Worm (Caenorhabditis elegans) whole organism, L2 larva: Measurements from ENCODE around the gene C23G10.2.
A peak's percentile ranks its signal among the peaks of the same experiment; 100 is the strongest.

Experiments
- C34F6.9 ChIP-seq: fragments of 150-350 bp; optimal IDR thresholded peaks from 2 replicates; lab custom pipeline; 2014; ENCODE audit warnings: missing biosample characterization, missing genetic modification characterization
- F13H6.1 ChIP-seq: sonication (generic microtip); optimal IDR thresholded peaks from 2 replicates; lab custom pipeline; 2016; ENCODE audit warnings: missing genetic modification characterization, missing compliant biosample characterization
- R02D3.7 ChIP-seq: fragments of 150-350 bp; optimal IDR thresholded peaks from 2 replicates; lab custom pipeline; 2014; ENCODE audit warnings: missing biosample characterization, missing genetic modification characterization
- Y55F3AM.14 ChIP-seq: fragments of 200-800 bp; sonication (Bioruptor generic); optimal IDR thresholded peaks from 2 replicates; lab custom pipeline; 2018; ENCODE audit warnings: mild to moderate bottlenecking, missing genetic modification characterization, missing compliant biosample characterization
- ZK546.5 ChIP-seq: sonication (generic microtip); optimal IDR thresholded peaks from 2 replicates; lab custom pipeline; 2017; ENCODE audit warnings: missing biosample characterization, missing genetic modification characterization
- alr-1 ChIP-seq: fragments of 150-350 bp; optimal IDR thresholded peaks from 2 replicates; lab custom pipeline; 2014; ENCODE audit warnings: missing biosample characterization, missing genetic modification characterization
- aly-2 ChIP-seq: fragments of 150-350 bp; optimal IDR thresholded peaks from 2 replicates; lab custom pipeline; 2014; ENCODE audit warnings: missing biosample characterization, missing genetic modification characterization
- ama-1 ChIP-seq: fragments of 150-350 bp; optimal IDR thresholded peaks from 2 replicates; lab custom pipeline; 2018; ENCODE audit warnings: inconsistent platforms
- blmp-1 ChIP-seq: sonication (generic microtip); optimal IDR thresholded peaks from 2 replicates; lab custom pipeline; 2017; ENCODE audit warnings: missing genetic modification characterization, mild to moderate bottlenecking, missing compliant biosample characterization, antibody characterized with exemption, moderate library complexity; ENCODE audit not compliant: insufficient read depth
- ceh-16 ChIP-seq: fragments of 150-350 bp; optimal IDR thresholded peaks from 2 replicates; lab custom pipeline; 2014; ENCODE audit warnings: missing biosample characterization, missing genetic modification characterization
- ceh-82 ChIP-seq: fragments of 150-350 bp; optimal IDR thresholded peaks from 2 replicates; lab custom pipeline; 2014; ENCODE audit warnings: missing biosample characterization, missing genetic modification characterization
- crh-2 ChIP-seq: sonication (generic microtip); optimal IDR thresholded peaks from 2 replicates; lab custom pipeline; 2017; ENCODE audit warnings: missing biosample characterization, missing genetic modification characterization
- egl-27 ChIP-seq: sonication (generic microtip); optimal IDR thresholded peaks from 3 replicates; lab custom pipeline; 2017; ENCODE audit warnings: missing biosample characterization, missing genetic modification reagents, missing genetic modification characterization
- elt-1 ChIP-seq: fragments of 150-350 bp; optimal IDR thresholded peaks from 2 replicates; lab custom pipeline; 2014; ENCODE audit warnings: missing biosample characterization, missing genetic modification characterization
- elt-3 ChIP-seq: sonication (generic microtip); optimal IDR thresholded peaks from 2 replicates; lab custom pipeline; 2017; ENCODE audit warnings: missing biosample characterization, missing genetic modification characterization
- fos-1 ChIP-seq: fragments of 150-350 bp; optimal IDR thresholded peaks from 2 replicates; lab custom pipeline; 2014; ENCODE audit warnings: missing biosample characterization, missing genetic modification characterization
- gmeb-1 ChIP-seq: fragments of 150-350 bp; optimal IDR thresholded peaks from 2 replicates; lab custom pipeline; 2014; ENCODE audit warnings: missing biosample characterization, missing genetic modification characterization
- lin-11 ChIP-seq: fragments of 150-350 bp; sonication (generic microtip); optimal IDR thresholded peaks from 2 replicates; lab custom pipeline; 2014; ENCODE audit warnings: missing biosample characterization, missing genetic modification characterization, inconsistent platforms, mixed read lengths
- lin-13 ChIP-seq: fragments of 150-350 bp; optimal IDR thresholded peaks from 2 replicates; lab custom pipeline; 2014; ENCODE audit warnings: missing biosample characterization, missing genetic modification reagents, missing genetic modification characterization
- lin-39 ChIP-seq: fragments of 150-350 bp; optimal IDR thresholded peaks from 2 replicates; lab custom pipeline; 2014; ENCODE audit warnings: missing biosample characterization, missing genetic modification reagents, missing genetic modification characterization
- lsy-2 ChIP-seq, 2 experiments: fragments of 150-350 bp in 1 of 2; sonication (generic microtip) in 1 of 2; optimal IDR thresholded peaks; 2 replicates each; lab custom pipeline; 2014 to 2017; ENCODE audit warnings: missing biosample characterization in 2 of 2, missing genetic modification characterization in 2 of 2
- mab-5 ChIP-seq: fragments of 150-350 bp; optimal IDR thresholded peaks from 2 replicates; lab custom pipeline; 2014; ENCODE audit warnings: missing biosample characterization, missing genetic modification characterization
- mbf-1 ChIP-seq: sonication (generic microtip); optimal IDR thresholded peaks from 2 replicates; lab custom pipeline; 2017; ENCODE audit warnings: missing biosample characterization, missing genetic modification characterization
- mdl-1 ChIP-seq, 2 experiments: fragments of 150-350 bp in 1 of 2; sonication (generic microtip) in 1 of 2; optimal IDR thresholded peaks; 2 replicates each; lab custom pipeline; 2017; ENCODE audit warnings: missing biosample characterization in 2 of 2, missing genetic modification characterization in 2 of 2
- nhr-11 ChIP-seq: fragments of 150-350 bp; optimal IDR thresholded peaks from 2 replicates; lab custom pipeline; 2014; ENCODE audit warnings: missing biosample characterization, missing genetic modification characterization
- nhr-12 ChIP-seq: fragments of 150-350 bp; optimal IDR thresholded peaks from 2 replicates; lab custom pipeline; 2014; ENCODE audit warnings: missing biosample characterization, missing genetic modification characterization
- nhr-129 ChIP-seq: fragments of 150-350 bp; optimal IDR thresholded peaks from 2 replicates; lab custom pipeline; 2014; ENCODE audit warnings: missing biosample characterization, missing genetic modification characterization
- nhr-21 ChIP-seq: fragments of 150-350 bp; optimal IDR thresholded peaks from 2 replicates; lab custom pipeline; 2014; ENCODE audit warnings: missing biosample characterization, missing genetic modification characterization
- nhr-23 ChIP-seq: fragments of 150-350 bp; optimal IDR thresholded peaks from 2 replicates; lab custom pipeline; 2014; ENCODE audit warnings: missing biosample characterization, missing genetic modification reagents, missing genetic modification characterization
- nhr-237 ChIP-seq: fragments of 150-350 bp; optimal IDR thresholded peaks from 2 replicates; lab custom pipeline; 2014; ENCODE audit warnings: missing biosample characterization, missing genetic modification characterization
- nhr-25 ChIP-seq: fragments of 150-350 bp; sonication (generic microtip); optimal IDR thresholded peaks from 3 replicates; lab custom pipeline; 2014; ENCODE audit warnings: missing biosample characterization, missing genetic modification characterization
- nhr-6 ChIP-seq: fragments of 150-350 bp; optimal IDR thresholded peaks from 2 replicates; lab custom pipeline; 2014; ENCODE audit warnings: missing biosample characterization, missing genetic modification characterization
- nhr-77 ChIP-seq: fragments of 150-350 bp; optimal IDR thresholded peaks from 2 replicates; lab custom pipeline; 2014; ENCODE audit warnings: missing biosample characterization, missing genetic modification characterization
- peb-1 ChIP-seq: fragments of 150-350 bp; optimal IDR thresholded peaks from 2 replicates; lab custom pipeline; 2014; ENCODE audit warnings: missing biosample characterization, missing genetic modification characterization
- sem-4 ChIP-seq: fragments of 150-350 bp; optimal IDR thresholded peaks from 2 replicates; lab custom pipeline; 2014; ENCODE audit warnings: missing biosample characterization, missing genetic modification reagents, missing genetic modification characterization
- skn-1 ChIP-seq: sonication (generic microtip); optimal IDR thresholded peaks from 2 replicates; lab custom pipeline; 2017; ENCODE audit warnings: missing biosample characterization, missing genetic modification characterization
- sma-3 ChIP-seq: sonication (generic microtip); optimal IDR thresholded peaks from 2 replicates; lab custom pipeline; 2016; ENCODE audit warnings: missing genetic modification reagents, missing genetic modification characterization, missing compliant biosample characterization
- sma-9 ChIP-seq, 2 experiments: fragments of 150-350 bp in 1 of 2; sonication (generic microtip) in 1 of 2; optimal IDR thresholded peaks; 2 replicates each; lab custom pipeline; 2014 to 2016; ENCODE audit warnings: missing genetic modification characterization in 2 of 2, mild to moderate bottlenecking in 1 of 2, missing biosample characterization in 1 of 2, missing compliant biosample characterization in 1 of 2, missing genetic modification reagents in 1 of 2, moderate library complexity in 1 of 2
- snpc-4 ChIP-seq: fragments of 150-350 bp; optimal IDR thresholded peaks from 2 replicates; lab custom pipeline; 2014; ENCODE audit warnings: missing biosample characterization, missing genetic modification characterization
- unc-39 ChIP-seq: fragments of 150-350 bp; optimal IDR thresholded peaks from 2 replicates; lab custom pipeline; 2014; ENCODE audit warnings: missing biosample characterization, missing genetic modification characterization
- unc-55 ChIP-seq: fragments of 150-350 bp; sonication (generic microtip); optimal IDR thresholded peaks from 3 replicates; lab custom pipeline; 2014; ENCODE audit warnings: missing biosample characterization, missing genetic modification reagents, missing genetic modification characterization
- unc-62 ChIP-seq: fragments of 150-350 bp; optimal IDR thresholded peaks from 2 replicates; lab custom pipeline; 2014; ENCODE audit warnings: missing biosample characterization, missing genetic modification reagents, missing genetic modification characterization
- zag-1 ChIP-seq: fragments of 150-350 bp; optimal IDR thresholded peaks from 2 replicates; lab custom pipeline; 2014; ENCODE audit warnings: missing biosample characterization, missing genetic modification characterization
- ztf-11 ChIP-seq: sonication (generic microtip); optimal IDR thresholded peaks from 2 replicates; lab custom pipeline; 2017; ENCODE audit warnings: missing biosample characterization, missing genetic modification characterization
- ztf-4 ChIP-seq: fragments of 150-350 bp; optimal IDR thresholded peaks from 2 replicates; lab custom pipeline; 2014; ENCODE audit warnings: missing biosample characterization, missing genetic modification characterization

Gene C23G10.2

DNA sequence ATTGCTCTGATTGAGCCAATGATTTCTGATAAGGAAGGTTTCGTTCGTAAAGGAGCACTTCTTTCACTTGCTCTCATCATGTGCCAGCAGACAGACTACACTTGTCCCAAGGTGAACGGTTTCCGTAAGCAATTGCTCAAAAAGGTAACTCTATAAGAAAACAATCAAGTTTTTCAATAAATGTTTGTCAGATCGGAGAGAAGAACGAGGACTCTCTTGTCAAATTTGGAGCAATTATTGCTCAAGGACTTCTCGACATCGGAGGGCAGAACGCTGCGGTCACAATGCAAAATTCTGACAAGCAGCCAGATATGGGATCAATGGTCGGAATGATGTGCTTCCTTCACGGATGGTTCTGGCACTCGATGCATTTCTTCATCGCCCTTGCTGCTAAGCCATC, 6.5 kb upstream of the C23G10.2 start:
- TF ChIP-seq nhr-129 (tag; lab: Kevin White, UChicago) (no peak), nhr-12 (tag; lab: Kevin White, UChicago) (no peak), sma-9 (GFP tag; optimal IDR thresholded peaks at IDR 0.05; lab: Kevin White, UChicago) (no peak), sma-9 (tag; optimal IDR thresholded peaks at IDR 0.05; lab: Kevin White, UChicago) (no peak), R02D3.7 (tag; lab: Kevin White, UChicago) (no peak), ama-1 (lab: Kevin White, UChicago) (no peak), skn-1 (tag; lab: Kevin White, UChicago) (no peak)

DNA sequence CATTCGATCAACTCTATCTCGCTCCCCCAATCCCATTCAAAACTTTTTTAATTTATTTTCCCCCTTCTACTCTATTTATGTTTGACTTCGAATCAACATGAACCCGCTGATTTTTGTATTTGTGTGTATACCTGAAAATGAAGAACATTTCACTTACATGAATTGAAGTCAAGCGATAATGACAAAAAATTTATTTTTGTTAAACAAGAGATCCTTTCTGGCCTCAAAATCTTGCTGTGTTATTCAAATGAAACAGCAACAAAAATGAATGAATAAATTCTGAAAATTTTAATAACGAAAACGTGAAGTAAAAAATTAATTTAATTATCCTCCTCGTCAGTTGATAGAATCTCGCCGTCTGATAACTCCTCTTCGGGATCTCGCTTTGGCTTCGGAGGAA, 5.4 kb upstream of the C23G10.2 start:
- no peak for TF ChIP-seq zag-1 (tag; lab: Kevin White, UChicago)
- TF ChIP-seq snpc-4 = no peak
- TF ChIP-seq mbf-1 (tag; lab: Kevin White, UChicago) = no peak
- TF ChIP-seq lin-39 (tag; lab: Kevin White, UChicago) = no peak
- TF ChIP-seq unc-39 (tag; lab: Kevin White, UChicago) = no peak
- TF ChIP-seq nhr-25 (tag; lab: Kevin White, UChicago) = no peak
- no peak for TF ChIP-seq crh-2 (tag; lab: Kevin White, UChicago)
- TF ChIP-seq mab-5 (tag; lab: Kevin White, UChicago) = no peak
- no peak for TF ChIP-seq elt-1
- TF ChIP-seq sem-4 (tag; lab: Kevin White, UChicago) = no peak
- no peak for TF ChIP-seq lin-13 (GFP tag; lab: Kevin White, UChicago)
- TF ChIP-seq ZK546.5 (tag; lab: Kevin White, UChicago) = no peak
- TF ChIP-seq Y55F3AM.14 (GFP tag; lab: Kevin White, UChicago) = no peak
- TF ChIP-seq alr-1 (tag; lab: Kevin White, UChicago) = no peak
- TF ChIP-seq sma-3 (GFP tag; lab: Kevin White, UChicago) = no peak
- no peak for TF ChIP-seq unc-62
- TF ChIP-seq skn-1 (tag; lab: Kevin White, UChicago) = no peak
- no peak for TF ChIP-seq mdl-1 (tag; optimal IDR thresholded peaks at IDR 0.05; lab: Kevin White, UChicago)
- no peak for TF ChIP-seq nhr-77
- TF ChIP-seq ztf-11 (tag; lab: Kevin White, UChicago) = no peak

DNA sequence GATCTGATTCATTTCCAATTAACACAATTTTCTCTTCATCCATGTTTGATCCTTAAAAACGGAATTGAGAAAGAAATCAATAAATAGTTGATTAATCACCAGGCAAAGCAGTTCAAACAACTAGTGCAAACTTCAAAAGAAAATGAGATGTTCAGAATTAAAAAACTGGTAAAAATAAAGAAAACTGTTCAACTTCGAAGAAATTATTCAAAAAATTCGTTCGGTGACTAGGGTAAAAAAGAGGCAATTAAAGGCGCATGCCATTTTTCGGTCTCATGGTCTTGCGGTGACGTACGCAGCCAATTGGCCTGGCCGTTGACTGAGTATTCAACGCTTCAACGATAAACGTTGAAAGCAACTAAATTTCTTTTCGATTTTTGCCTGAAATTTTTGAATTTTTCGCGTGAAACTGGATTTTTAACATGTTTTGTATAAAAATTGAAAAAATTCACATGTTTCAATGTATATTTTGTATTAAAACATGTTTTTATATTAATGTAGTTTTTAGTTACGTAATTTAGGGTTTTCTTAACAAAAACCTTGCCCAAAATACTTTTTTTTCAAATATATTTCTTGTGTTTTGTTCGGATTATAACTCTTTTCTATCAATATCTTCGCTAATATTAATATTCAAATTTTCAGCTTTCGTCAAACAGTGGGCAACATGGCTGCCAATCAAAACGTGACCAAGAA, 1.6 kb upstream of the C23G10.2 start, which contains the start of the genes sna-3 and rps-3:
Gene sna-3 (minus strand): TSS at position 51 of the 693 bp plus-strand sequence.
Gene rps-3 (plus strand): TSS at position 643 of the 693 bp plus-strand sequence.
- no peak for TF ChIP-seq aly-2 (tag; lab: Kevin White, UChicago)
- TF ChIP-seq C34F6.9 (tag; lab: Kevin White, UChicago) = peak; percentile 90
- peak; percentile 52 for TF ChIP-seq ceh-16 (tag; lab: Kevin White, UChicago)
- no peak for TF ChIP-seq sem-4 (tag; lab: Kevin White, UChicago)
- TF ChIP-seq nhr-77 = no peak
- peak; percentile 93 for TF ChIP-seq unc-55 (GFP tag; lab: Kevin White, UChicago)
- TF ChIP-seq peb-1 (tag; lab: Kevin White, UChicago) = no peak
- peak; percentile 64 for TF ChIP-seq nhr-21 (tag; lab: Kevin White, UChicago)
- TF ChIP-seq nhr-129 (tag; lab: Kevin White, UChicago) = peak; percentile 91
- TF ChIP-seq gmeb-1 (tag; lab: Kevin White, UChicago) = peak; percentile 78
- no peak for TF ChIP-seq elt-3 (tag; lab: Kevin White, UChicago)
- no peak for TF ChIP-seq nhr-12 (tag; lab: Kevin White, UChicago)
- peak; percentile 64 for TF ChIP-seq F13H6.1 (tag; lab: Kevin White, UChicago)
- TF ChIP-seq ama-1 (lab: Kevin White, UChicago) = no peak
- no peak for TF ChIP-seq ztf-11 (tag; lab: Kevin White, UChicago)
- TF ChIP-seq mbf-1 (tag; lab: Kevin White, UChicago) = no peak
- peak; percentile 70 for TF ChIP-seq fos-1
- TF ChIP-seq nhr-23 (tag; lab: Kevin White, UChicago) = no peak
- no peak for TF ChIP-seq unc-62
- no peak for TF ChIP-seq alr-1 (tag; lab: Kevin White, UChicago)
- no peak for TF ChIP-seq nhr-11
- no peak for TF ChIP-seq mab-5 (tag; lab: Kevin White, UChicago)
- TF ChIP-seq crh-2 (tag; lab: Kevin White, UChicago) = peak; percentile 90
- peak; percentile 81 for TF ChIP-seq lin-13 (GFP tag; lab: Kevin White, UChicago)
- TF ChIP-seq nhr-237 (tag; lab: Kevin White, UChicago) = no peak
- no peak for TF ChIP-seq R02D3.7 (tag; lab: Kevin White, UChicago)
- peak; percentile 82 for TF ChIP-seq lin-11 (tag; lab: Kevin White, UChicago)
- TF ChIP-seq nhr-25 (tag; lab: Kevin White, UChicago) = peak; percentile 73
- TF ChIP-seq snpc-4 = peak; percentile 63
- TF ChIP-seq blmp-1 (tag; lab: Kevin White, UChicago) = peak; percentile 8
- no peak for TF ChIP-seq Y55F3AM.14 (GFP tag; lab: Kevin White, UChicago)
- TF ChIP-seq nhr-6 (tag; lab: Kevin White, UChicago) = no peak
- no peak for TF ChIP-seq ztf-4 (tag; lab: Kevin White, UChicago)
- no peak for TF ChIP-seq skn-1 (tag; lab: Kevin White, UChicago)
- peak; percentile 40 for TF ChIP-seq ZK546.5 (tag; lab: Kevin White, UChicago)
- no peak for TF ChIP-seq elt-1
- peak; percentile 21 for TF ChIP-seq egl-27 (tag; lab: Kevin White, UChicago)
- peak; percentile 55 for TF ChIP-seq sma-9 (GFP tag; optimal IDR thresholded peaks at IDR 0.05; lab: Kevin White, UChicago)
- TF ChIP-seq sma-9 (tag; optimal IDR thresholded peaks at IDR 0.05; lab: Kevin White, UChicago) = no peak
- no peak for TF ChIP-seq mdl-1 (tag; optimal IDR thresholded peaks at IDR 0.05; lab: Kevin White, UChicago)
- TF ChIP-seq ceh-82 (tag; lab: Kevin White, UChicago) = no peak
- TF ChIP-seq zag-1 (tag; lab: Kevin White, UChicago) = peak; percentile 10
- TF ChIP-seq lsy-2 (tag; optimal IDR thresholded peaks at IDR 0.05; lab: Kevin White, UChicago) = peak; percentile 68 to 92
